Worm (Caenorhabditis elegans): Measurements from ENCODE around the gene cas-1.

Gene cas-1

DNA sequence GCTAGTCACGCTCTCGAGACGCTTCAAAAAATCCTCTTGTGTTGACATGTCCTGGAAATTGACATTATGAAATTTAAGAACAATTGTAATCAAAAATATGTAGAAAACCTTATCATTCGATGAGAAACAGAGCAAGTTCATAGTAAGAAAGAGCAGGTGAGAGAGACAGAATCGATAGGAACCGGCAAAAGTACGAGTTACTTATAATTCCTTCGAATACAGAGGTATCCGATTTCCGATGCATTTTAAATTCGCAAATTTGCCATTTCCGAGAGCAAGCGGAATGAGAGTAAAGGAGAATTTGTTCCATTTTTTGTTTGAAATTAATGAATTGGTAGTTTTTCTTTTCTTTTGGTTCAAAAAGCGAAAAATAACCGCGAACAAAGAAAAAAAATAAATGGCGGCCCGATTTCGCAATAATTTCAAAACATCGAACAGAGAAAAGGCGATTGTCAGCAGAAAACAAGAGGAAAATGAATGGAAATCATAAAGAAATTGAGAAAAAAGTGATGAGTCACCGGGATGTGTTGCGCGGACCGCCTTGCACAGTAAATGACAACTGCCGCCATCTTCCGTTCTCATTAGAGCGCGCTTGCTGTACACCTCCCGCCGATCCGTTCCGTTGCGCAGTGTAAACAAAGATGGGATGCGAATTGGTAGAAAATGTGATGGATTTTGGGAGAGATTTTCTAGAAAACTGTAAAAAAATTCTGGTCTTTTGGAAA lies at the start of gene cas-1:
cas-1 (minus strand) TSS at position 51 of the 725 bp plus-strand sequence.
- TF ChIP-seq nhr-20 (tag; optimal IDR thresholded peaks at IDR 0.05) (peak; percentile 19), C16A3.4 (tag; optimal IDR thresholded peaks at IDR 0.05) (peak; percentile 3), lsy-2 (tag; optimal IDR thresholded peaks at IDR 0.05) (peak in 1 of 2 experiments; percentile 31), lin-35 (GFP tag; optimal IDR thresholded peaks at IDR 0.05) (peak; percentile 25 to 53), fkh-8 (tag; optimal IDR thresholded peaks at IDR 0.05) (peak; percentile 17), rnt-1 (tag; optimal IDR thresholded peaks at IDR 0.05) (no peak), jun-1 (tag; optimal IDR thresholded peaks at IDR 0.05) (peak; percentile 13), egl-13 (tag; optimal IDR thresholded peaks at IDR 0.05) (no peak), elt-3 (tag; optimal IDR thresholded peaks at IDR 0.05) (no peak), snu-23 (GFP tag; optimal IDR thresholded peaks at IDR 0.05) (peak; percentile 39), aly-2 (tag; optimal IDR thresholded peaks at IDR 0.05) (no peak), blmp-1 (tag; optimal IDR thresholded peaks at IDR 0.05) (peak; percentile 30), lin-14 (GFP tag; optimal IDR thresholded peaks at IDR 0.05) (peak; percentile 88), dpl-1 (GFP tag; optimal IDR thresholded peaks at IDR 0.05) (peak; percentile 3 to 50 (median 40)), fos-1 (tag; optimal IDR thresholded peaks at IDR 0.05) (peak; percentile 42), ceh-82 (tag; optimal IDR thresholded peaks at IDR 0.05) (peak in 1 of 3 experiments; percentile 38), efl-1 (optimal IDR thresholded peaks at IDR 0.05) (peak; percentile 33 to 48), efl-1 (GFP tag; optimal IDR thresholded peaks at IDR 0.05 in 1 of 2) (peak; percentile 25 to 91), skn-1 (tag; optimal IDR thresholded peaks at IDR 0.05) (peak; percentile 60), snpc-4 (tag; optimal IDR thresholded peaks at IDR 0.05) (no peak), zip-4 (GFP tag; optimal IDR thresholded peaks at IDR 0.05) (peak; percentile 85), F16B12.6 (tag; optimal IDR thresholded peaks at IDR 0.05) (no peak), lin-39 (tag; optimal IDR thresholded peaks at IDR 0.05) (no peak), tlp-1 (tag; optimal IDR thresholded peaks at IDR 0.05) (no peak), nhr-71 (tag; optimal IDR thresholded peaks at IDR 0.05) (peak; percentile 28), pag-3 (tag; optimal IDR thresholded peaks at IDR 0.05; ENCODE audit: borderline replicate concordance, insufficient read depth) (no peak)

ce11 chrX:16859956-16860446 lies 46.5 kb upstream of the cas-1 start, which contains the start of gene T20F7.3:
Gene T20F7.3 (plus strand): TSS chrX:16860396.
- TF ChIP-seq snpc-4 (tag; optimal IDR thresholded peaks at IDR 0.05): no peak
- peak; percentile 33 for TF ChIP-seq elt-2 (tag; optimal IDR thresholded peaks at IDR 0.05)

DNA sequence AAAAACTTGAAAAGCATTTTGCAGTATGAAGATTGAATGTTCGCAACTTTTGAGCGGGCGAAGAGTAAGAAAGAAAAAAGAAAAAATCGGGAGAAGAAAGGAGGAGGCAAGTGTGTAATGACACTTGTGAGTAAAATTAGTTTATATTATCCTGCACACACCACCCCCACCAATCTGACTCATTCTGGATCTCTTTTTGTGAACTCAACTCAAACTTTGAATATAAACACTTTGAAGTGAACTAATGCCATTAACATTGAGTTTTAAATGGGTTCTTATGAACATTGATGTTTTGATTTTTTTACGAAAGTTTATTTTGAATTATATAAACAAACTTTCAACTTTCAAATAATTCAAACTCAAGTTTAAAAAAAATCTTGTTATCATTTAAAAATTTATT lies 31.5 kb upstream of the cas-1 start, which contains the start of gene F41G4.8:
F41G4.8 (minus strand) TSS at position 101 of the 400 bp plus-strand sequence.
- no peak for TF ChIP-seq aly-2 (tag; optimal IDR thresholded peaks at IDR 0.05)
- TF ChIP-seq ceh-8 (GFP tag; optimal IDR thresholded peaks at IDR 0.05): no peak
- no peak for TF ChIP-seq elt-3 (tag; optimal IDR thresholded peaks at IDR 0.05)
- TF ChIP-seq sptf-1 (tag; optimal IDR thresholded peaks at IDR 0.05): no peak
- no peak for TF ChIP-seq rnt-1 (tag; optimal IDR thresholded peaks at IDR 0.05)
- TF ChIP-seq C16A3.4 (tag; optimal IDR thresholded peaks at IDR 0.05): no peak
- TF ChIP-seq unc-130 (tag; optimal IDR thresholded peaks at IDR 0.05): no peak

DNA sequence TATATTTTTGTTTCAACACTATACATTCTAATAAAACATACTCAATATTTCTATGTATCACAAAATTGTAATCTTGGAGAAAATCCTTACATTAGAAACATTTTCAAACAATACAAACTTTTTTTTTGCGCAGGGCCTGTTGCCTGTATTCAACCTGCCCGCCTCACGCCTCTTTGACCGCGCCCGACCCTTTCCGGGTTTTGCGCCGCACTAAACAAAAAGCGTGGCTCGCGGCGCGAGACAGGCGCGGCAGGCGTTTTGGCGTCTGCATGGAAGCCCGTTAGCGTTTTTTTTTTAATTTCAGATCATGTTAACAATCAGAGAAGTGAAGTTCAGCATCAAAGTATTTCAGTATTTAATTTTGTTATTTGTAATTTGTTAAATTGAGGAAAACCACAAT lies 29.5 kb upstream of the cas-1 start:
- TF ChIP-seq lir-3 (tag; optimal IDR thresholded peaks at IDR 0.05; ENCODE audit: poor library complexity) (no peak), mef-2 (tag; optimal IDR thresholded peaks at IDR 0.05) (no peak), dsc-1 (tag; optimal IDR thresholded peaks at IDR 0.05) (no peak), fkh-10 (GFP tag; optimal IDR thresholded peaks at IDR 0.05) (no peak), swsn-7 (tag; optimal IDR thresholded peaks at IDR 0.05) (no peak), nhr-19 (GFP tag; conservative IDR thresholded peaks at IDR 0.05) (no peak), nhr-76 (tag; optimal IDR thresholded peaks at IDR 0.05) (no peak), lin-13 (GFP tag; optimal IDR thresholded peaks at IDR 0.05) (no peak), unc-98 (GFP tag; IDR thresholded peaks at IDR 0.05) (no peak), zip-4 (GFP tag; optimal IDR thresholded peaks at IDR 0.05) (no peak), ceh-82 (tag; optimal IDR thresholded peaks at IDR 0.05) (no peak), F16B12.6 (tag; optimal IDR thresholded peaks at IDR 0.05) (no peak), zag-1 (tag; optimal IDR thresholded peaks at IDR 0.05) (no peak), nhr-84 (tag; optimal IDR thresholded peaks at IDR 0.05) (no peak), sptf-1 (tag; optimal IDR thresholded peaks at IDR 0.05) (no peak), skn-1 (tag; optimal IDR thresholded peaks at IDR 0.05) (no peak), ceh-8 (GFP tag; optimal IDR thresholded peaks at IDR 0.05) (no peak), elt-3 (tag; optimal IDR thresholded peaks at IDR 0.05) (no peak), elt-2 (tag; optimal IDR thresholded peaks at IDR 0.05) (no peak)
